Worm (Caenorhabditis elegans) whole organism, L1 larva: ENCODE data around the gene dvc-1.

ENCODE experiments used
- C16A3.4 ChIP-seq: fragments of 150-350 bp; optimal IDR thresholded peaks from 2 replicates; lab custom pipeline; 2014; ENCODE audit warnings: missing biosample characterization, missing genetic modification characterization
- Y116A8C.19 ChIP-seq: sonication (generic microtip); optimal IDR thresholded peaks from 2 replicates; lab custom pipeline; 2016; ENCODE audit warnings: missing compliant biosample characterization, missing genetic modification characterization, borderline replicate concordance
- aha-1 ChIP-seq: fragments of 150-350 bp; optimal IDR thresholded peaks from 2 replicates; lab custom pipeline; 2014; ENCODE audit warnings: missing biosample characterization, missing genetic modification characterization
- aly-2 ChIP-seq: fragments of 150-350 bp; optimal IDR thresholded peaks from 2 replicates; lab custom pipeline; 2014; ENCODE audit warnings: missing biosample characterization, missing genetic modification characterization
- ama-1 ChIP-seq: fragments of 150-350 bp; optimal IDR thresholded peaks from 2 replicates; lab custom pipeline; 2014
- blmp-1 ChIP-seq: fragments of 150-350 bp; optimal IDR thresholded peaks from 2 replicates; lab custom pipeline; 2014; ENCODE audit warnings: missing biosample characterization, missing genetic modification characterization
- ceh-63 ChIP-seq: fragments of 200-800 bp; sonication (Bioruptor generic); optimal IDR thresholded peaks from 2 replicates; lab custom pipeline; 2018; ENCODE audit warnings: mild to moderate bottlenecking, missing genetic modification characterization, missing compliant biosample characterization
- ceh-82 ChIP-seq, 3 experiments: fragments of 150-350 bp in 1 of 3; sonication (generic microtip) in 2 of 3; optimal IDR thresholded peaks; 2 replicates each; lab custom pipeline; 2014 to 2017; ENCODE audit warnings: missing biosample characterization in 3 of 3, missing genetic modification characterization in 3 of 3
- ceh-88 ChIP-seq: fragments of 200-800 bp; sonication (Bioruptor generic); IDR thresholded peaks from 2 replicates; pipeline ENCODE4 v1.3.6; 2022; ENCODE audit warnings: missing genetic modification characterization, missing compliant biosample characterization
- efl-1 ChIP-seq, 4 experiments: fragments of 150-350 bp; optimal IDR thresholded peaks in 3 of 4; peaks in 1 of 4; 1 replicate in 1 of 4; 2 replicates in 3 of 4; lab custom pipeline; 2014; ENCODE audit warnings: missing biosample characterization in 2 of 4, missing genetic modification characterization in 2 of 4, missing genetic modification reagents in 2 of 4
- egl-13 ChIP-seq: sonication (generic microtip); optimal IDR thresholded peaks from 2 replicates; lab custom pipeline; 2016; ENCODE audit warnings: missing genotype, missing genetic modification reagents, missing genetic modification characterization, missing compliant biosample characterization
- elt-2 ChIP-seq: sonication (generic microtip); optimal IDR thresholded peaks from 2 replicates; lab custom pipeline; 2016; ENCODE audit warnings: missing genetic modification characterization, mild to moderate bottlenecking, inconsistent platforms, missing compliant biosample characterization, missing genetic modification reagents
- elt-3 ChIP-seq, 6 experiments: fragments of 150-350 bp in 1 of 6; sonication (generic microtip); optimal IDR thresholded peaks; 2 replicates each; lab custom pipeline; 2017 to 2018; ENCODE audit warnings: missing biosample characterization in 6 of 6, missing genetic modification characterization in 6 of 6, inconsistent platforms in 1 of 6
- fkh-10 ChIP-seq: sonication (generic microtip); optimal IDR thresholded peaks from 2 replicates; lab custom pipeline; 2017; ENCODE audit warnings: missing biosample characterization, missing genetic modification reagents, missing genetic modification characterization
- fkh-8 ChIP-seq: sonication (generic microtip); optimal IDR thresholded peaks from 2 replicates; lab custom pipeline; 2016; ENCODE audit warnings: mild to moderate bottlenecking, missing genetic modification characterization, missing compliant biosample characterization
- grh-1 ChIP-seq: fragments of 200-800 bp; sonication (Bioruptor generic); IDR thresholded peaks from 2 replicates; pipeline ENCODE4 v1.3.6; 2022; ENCODE audit warnings: missing genetic modification reagents, missing genetic modification characterization, missing compliant biosample characterization
- hlh-4 ChIP-seq: sonication (generic microtip); optimal IDR thresholded peaks from 2 replicates; lab custom pipeline; 2016; ENCODE audit warnings: mild to moderate bottlenecking, missing genetic modification characterization, missing compliant biosample characterization
- jun-1 ChIP-seq: fragments of 150-350 bp; optimal IDR thresholded peaks from 2 replicates; lab custom pipeline; 2014; ENCODE audit warnings: missing biosample characterization, missing genetic modification reagents, missing genetic modification characterization
- lin-14 ChIP-seq: fragments of 200-800 bp; sonication (Bioruptor generic); optimal IDR thresholded peaks from 2 replicates; lab custom pipeline; 2018; ENCODE audit warnings: mild to moderate bottlenecking, missing genetic modification characterization, moderate library complexity, missing compliant biosample characterization
- lin-35 ChIP-seq, 2 experiments: fragments of 150-350 bp; optimal IDR thresholded peaks; 2 replicates each; lab custom pipeline; 2014; ENCODE audit warnings: missing biosample characterization in 2 of 2, missing genetic modification characterization in 2 of 2, missing genetic modification reagents in 2 of 2
- lir-3 ChIP-seq: sonication (generic microtip); optimal IDR thresholded peaks from 2 replicates; lab custom pipeline; 2016; ENCODE audit warnings: mild to moderate bottlenecking, missing genetic modification characterization, moderate library complexity, missing compliant biosample characterization; ENCODE audit not compliant: poor library complexity
- lsy-2 ChIP-seq, 2 experiments: fragments of 150-350 bp; optimal IDR thresholded peaks; 2 replicates each; lab custom pipeline; 2014; ENCODE audit warnings: missing biosample characterization in 2 of 2, missing genetic modification characterization in 2 of 2
- mdl-1 ChIP-seq, 2 experiments: fragments of 150-350 bp; optimal IDR thresholded peaks; 2 replicates each; lab custom pipeline; 2014 to 2017; ENCODE audit warnings: missing biosample characterization in 2 of 2, missing genetic modification characterization in 2 of 2, inconsistent platforms in 1 of 2
- mep-1 ChIP-seq: fragments of 150-350 bp; optimal IDR thresholded peaks from 2 replicates; lab custom pipeline; 2014; ENCODE audit warnings: missing biosample characterization, missing genetic modification characterization
- nhr-12 ChIP-seq: sonication (generic microtip); optimal IDR thresholded peaks from 2 replicates; lab custom pipeline; 2017; ENCODE audit warnings: missing biosample characterization, missing genetic modification characterization
- nhr-20 ChIP-seq: sonication (generic microtip); optimal IDR thresholded peaks from 2 replicates; lab custom pipeline; 2016; ENCODE audit warnings: mild to moderate bottlenecking, missing genetic modification characterization, missing compliant biosample characterization
- nhr-237 ChIP-seq: fragments of 150-350 bp; optimal IDR thresholded peaks from 2 replicates; lab custom pipeline; 2014; ENCODE audit warnings: missing biosample characterization, missing genetic modification characterization
- nhr-47 ChIP-seq: sonication (generic microtip); optimal IDR thresholded peaks from 2 replicates; lab custom pipeline; 2016; ENCODE audit warnings: mild to moderate bottlenecking, missing genetic modification characterization, moderate library complexity, missing compliant biosample characterization
- nhr-71 ChIP-seq: sonication (generic microtip); optimal IDR thresholded peaks from 2 replicates; lab custom pipeline; 2016; ENCODE audit warnings: mild to moderate bottlenecking, missing genetic modification characterization, moderate library complexity, missing compliant biosample characterization
- nhr-85 ChIP-seq: sonication (generic microtip); peaks from one replicate; lab custom pipeline; 2016; ENCODE audit warnings: missing genetic modification characterization, inconsistent platforms, missing compliant biosample characterization
- nhr-90 ChIP-seq: sonication (generic microtip); optimal IDR thresholded peaks from 2 replicates; lab custom pipeline; 2016; ENCODE audit warnings: mild to moderate bottlenecking, missing genetic modification characterization, missing compliant biosample characterization; ENCODE audit not compliant: poor library complexity
- pag-3 ChIP-seq: sonication (generic microtip); optimal IDR thresholded peaks from 2 replicates; lab custom pipeline; 2017; ENCODE audit warnings: missing genetic modification characterization, mild to moderate bottlenecking, missing compliant biosample characterization, antibody characterized with exemption, borderline replicate concordance; ENCODE audit not compliant: insufficient read depth
- pax-3 ChIP-seq: fragments of 200-800 bp; sonication (Bioruptor generic); optimal IDR thresholded peaks from 2 replicates; lab custom pipeline; 2018; ENCODE audit warnings: mild to moderate bottlenecking, missing genetic modification characterization, moderate library complexity, missing compliant biosample characterization
- snu-23 ChIP-seq: sonication (generic microtip); optimal IDR thresholded peaks from 2 replicates; lab custom pipeline; 2016; ENCODE audit warnings: missing genetic modification characterization, missing compliant biosample characterization
- tbx-2 ChIP-seq: sonication (generic microtip); optimal IDR thresholded peaks from 2 replicates; lab custom pipeline; 2016; ENCODE audit warnings: missing genetic modification characterization, missing compliant biosample characterization
- unc-130 ChIP-seq: fragments of 150-350 bp; optimal IDR thresholded peaks from 2 replicates; lab custom pipeline; 2017; ENCODE audit warnings: missing biosample characterization, missing genetic modification characterization, inconsistent platforms
- unc-98 ChIP-seq: fragments of 200-800 bp; sonication (Bioruptor generic); IDR thresholded peaks from 2 replicates; pipeline ENCODE4 v1.3.6; 2022; ENCODE audit warnings: missing genetic modification characterization, missing compliant biosample characterization
- xbp-1 ChIP-seq: sonication (generic microtip); optimal IDR thresholded peaks from 2 replicates; lab custom pipeline; 2016; ENCODE audit warnings: missing genetic modification characterization, missing compliant biosample characterization
- ztf-4 ChIP-seq: fragments of 150-350 bp; optimal IDR thresholded peaks from 2 replicates; lab custom pipeline; 2014; ENCODE audit warnings: missing biosample characterization, missing genetic modification characterization

dvc-1 gene

DNA sequence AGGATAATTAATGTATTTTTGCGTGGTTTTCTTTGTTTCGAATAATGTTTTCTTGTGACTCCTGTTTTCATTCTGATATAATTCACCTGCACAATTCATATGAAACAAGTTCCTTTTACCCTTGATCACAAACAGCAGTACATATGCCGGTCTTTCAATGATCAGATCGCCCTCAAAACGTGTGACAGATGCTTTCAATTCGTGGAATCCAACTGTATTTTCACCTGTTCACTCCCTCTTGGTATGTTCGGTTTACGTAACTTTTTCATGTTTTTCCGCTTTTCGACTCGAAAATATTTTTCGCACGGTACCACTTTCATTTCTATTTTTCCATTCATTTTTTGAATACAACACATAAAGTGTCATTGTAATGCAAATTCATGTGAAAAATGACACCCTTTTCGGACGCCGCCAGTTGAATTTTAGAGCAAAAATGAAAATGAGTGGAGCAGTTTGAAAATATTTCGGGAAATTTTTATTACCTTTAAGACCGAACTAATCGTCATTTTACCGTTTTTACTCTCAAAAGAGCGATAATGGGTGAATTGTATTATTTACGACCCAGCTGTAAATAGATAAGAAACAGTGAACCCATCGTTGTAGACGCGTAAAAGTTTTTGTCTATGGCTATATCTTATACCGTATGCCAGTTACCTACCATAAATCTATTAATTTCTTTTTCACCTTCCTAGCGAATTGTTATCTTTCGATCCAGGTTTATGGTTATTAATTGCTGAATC, 37.1 kb downstream of the dvc-1 start, which contains the start of gene K10D6.4:
TSS of gene K10D6.4 (plus strand) at position 100 of the 740 bp plus-strand sequence.
- peak; percentile 99 for TF ChIP-seq hlh-4 (tag; lab: Kevin White, UChicago)
- peak; percentile 8 for TF ChIP-seq fkh-8 (tag; lab: Kevin White, UChicago)
- peak; percentile 50 for TF ChIP-seq elt-2 (tag; lab: Kevin White, UChicago)
- TF ChIP-seq efl-1 (optimal IDR thresholded peaks at IDR 0.05; lab: Kevin White, UChicago) = no peak
- peak in 1 of 2 experiments; percentile 47 for TF ChIP-seq efl-1 (GFP tag; optimal IDR thresholded peaks at IDR 0.05 in 1 of 2; lab: Kevin White, UChicago)
- no peak for TF ChIP-seq xbp-1 (tag; lab: Kevin White, UChicago)
- peak; percentile 17 for TF ChIP-seq nhr-71

- TF ChIP-seq nhr-237 (tag; lab: Kevin White, UChicago) (no peak), fkh-8 (tag; lab: Kevin White, UChicago) (no peak), lir-3 (tag; lab: Kevin White, UChicago) (no peak)
These were observed 38.8 kb downstream of the dvc-1 start, which contains the start of gene K10D6.3 for ce11 chrV:11200316-11200715. TSS of gene K10D6.3 (plus strand) at chrV:11200616.

ce11 chrV:11199497-11199896, 39.6 kb downstream of the dvc-1 start:
- TF ChIP-seq hlh-4 (tag; lab: Kevin White, UChicago) = no peak
- peak; percentile 35 for TF ChIP-seq mep-1 (tag; lab: Kevin White, UChicago)
- peak in 1 of 3 experiments; percentile 2 for TF ChIP-seq ceh-82 (tag; optimal IDR thresholded peaks at IDR 0.05; lab: Kevin White, UChicago)
- TF ChIP-seq ztf-4 (tag; lab: Kevin White, UChicago) = no peak
- TF ChIP-seq efl-1 (optimal IDR thresholded peaks at IDR 0.05; lab: Kevin White, UChicago) = no peak
- TF ChIP-seq efl-1 (GFP tag; optimal IDR thresholded peaks at IDR 0.05 in 1 of 2; lab: Kevin White, UChicago) = peak in 1 of 2 experiments; percentile 84
- peak; percentile 57 for TF ChIP-seq lin-14
- TF ChIP-seq ceh-88 = no peak
- TF ChIP-seq pax-3 (tag; lab: Kevin White, UChicago) = no peak
- peak; percentile 69 for TF ChIP-seq nhr-85
- no peak for TF ChIP-seq aha-1 (tag; lab: Kevin White, UChicago)
- no peak for TF ChIP-seq nhr-47 (tag; lab: Kevin White, UChicago)

- no peak for TF ChIP-seq mdl-1 (tag; optimal IDR thresholded peaks at IDR 0.05; lab: Kevin White, UChicago)
- TF ChIP-seq mep-1 (tag; lab: Kevin White, UChicago) = peak; percentile 0
- TF ChIP-seq elt-3 (tag; optimal IDR thresholded peaks at IDR 0.05; lab: Kevin White, UChicago) = no peak
- TF ChIP-seq blmp-1 (tag; lab: Kevin White, UChicago) = peak; percentile 95
- TF ChIP-seq nhr-12 (tag; lab: Kevin White, UChicago) = no peak
- TF ChIP-seq egl-13 (tag; lab: Kevin White, UChicago) = no peak
- peak in 1 of 3 experiments; percentile 8 for TF ChIP-seq ceh-82 (tag; optimal IDR thresholded peaks at IDR 0.05; lab: Kevin White, UChicago)
These were observed 41.0 kb downstream of the dvc-1 start for ce11 chrV:11198094-11198493.

- no peak for TF ChIP-seq pag-3 (tag; lab: Kevin White, UChicago)
- TF ChIP-seq nhr-90 (tag; lab: Kevin White, UChicago) = no peak
- peak in 1 of 2 experiments; percentile 34 for TF ChIP-seq lin-35 (GFP tag; optimal IDR thresholded peaks at IDR 0.05; lab: Kevin White, UChicago)
- TF ChIP-seq lsy-2 (tag; optimal IDR thresholded peaks at IDR 0.05; lab: Kevin White, UChicago) = peak in 1 of 2 experiments; percentile 21
- TF ChIP-seq jun-1 (tag; lab: Kevin White, UChicago) = no peak
- peak in 2 of 6 experiments; percentile 12 to 31 for TF ChIP-seq elt-3 (tag; optimal IDR thresholded peaks at IDR 0.05; lab: Kevin White, UChicago)
- TF ChIP-seq grh-1 (GFP tag; lab: Robert Waterston, UW) = peak; percentile 85
- TF ChIP-seq snu-23 (GFP tag; lab: Kevin White, UChicago) = peak; percentile 53
- TF ChIP-seq Y116A8C.19 (tag; lab: Kevin White, UChicago) = no peak
- TF ChIP-seq fkh-10 (GFP tag; lab: Kevin White, UChicago) = no peak
- peak; percentile 16 for TF ChIP-seq xbp-1 (tag; lab: Kevin White, UChicago)
- TF ChIP-seq C16A3.4 (tag; lab: Kevin White, UChicago) = peak; percentile 16
- TF ChIP-seq nhr-47 (tag; lab: Kevin White, UChicago) = peak; percentile 9
- TF ChIP-seq lin-14 = peak; percentile 77
- peak; percentile 55 for TF ChIP-seq nhr-20 (tag; lab: Kevin White, UChicago)
- TF ChIP-seq ama-1 = no peak
- no peak for TF ChIP-seq ceh-63
- no peak for TF ChIP-seq unc-98
- TF ChIP-seq nhr-85 = peak; percentile 97
- TF ChIP-seq mep-1 (tag; lab: Kevin White, UChicago) = peak; percentile 28
- no peak for TF ChIP-seq unc-130 (tag; lab: Kevin White, UChicago)
- TF ChIP-seq tbx-2 = peak; percentile 23
- TF ChIP-seq aly-2 (tag; lab: Kevin White, UChicago) = no peak
These were observed 42.4 kb downstream of the dvc-1 start for ce11 chrV:11196631-11197258.
